Worm (Caenorhabditis elegans): ENCODE data around the gene F58H1.7.

Gene F58H1.7

ce11 chrV:11934848-11935247, 29.8 kb downstream of the F58H1.7 start, which contains the start of gene F58H1.8:
F58H1.8 (plus strand) TSS chrV:11935148.
- TF ChIP-seq mes-2 (tag; optimal IDR thresholded peaks at IDR 0.05; ENCODE audit: poor library complexity, severe bottlenecking) (no peak), lin-13 (GFP tag; optimal IDR thresholded peaks at IDR 0.05) (no peak)

ce11 chrV:11933196-11934028, 31.2 kb downstream of the F58H1.7 start, which contains the start of the genes aman-2 and F58H1.3:
aman-2 (minus strand) TSS chrV:11933246.
F58H1.3 (plus strand) TSS chrV:11933978.
- TF ChIP-seq hmg-1.1 (GFP tag; IDR thresholded peaks at IDR 0.05) (0 out of 2 replicates have a peak, but pooled peaks have one; percentile 21), mep-1 (tag; optimal IDR thresholded peaks at IDR 0.05) (peak; percentile 74), hlh-30 (tag; optimal IDR thresholded peaks at IDR 0.05; ENCODE audit: insufficient read depth) (peak; percentile 20), fkh-10 (GFP tag; optimal IDR thresholded peaks at IDR 0.05) (peak; percentile 47), dve-1 (tag; optimal IDR thresholded peaks at IDR 0.05; ENCODE audit: insufficient read depth) (peak; percentile 9), mdl-1 (tag; optimal IDR thresholded peaks at IDR 0.05) (no peak), mes-2 (tag; optimal IDR thresholded peaks at IDR 0.05; ENCODE audit: poor library complexity, severe bottlenecking) (peak; percentile 65), lin-38 (GFP tag; IDR thresholded peaks at IDR 0.05) (peak; percentile 71), nhr-76 (tag; optimal IDR thresholded peaks at IDR 0.05) (no peak), nhr-6 (tag; optimal IDR thresholded peaks at IDR 0.05) (peak; percentile 19), T20F7.1 (GFP tag; optimal IDR thresholded peaks at IDR 0.05) (peak; percentile 62), lsy-2 (tag; optimal IDR thresholded peaks at IDR 0.05) (peak in 1 of 2 experiments; percentile 68), dpl-1 (GFP tag; optimal IDR thresholded peaks at IDR 0.05) (peak; percentile 27), nhr-28 (tag; optimal IDR thresholded peaks at IDR 0.05) (peak; percentile 50), lin-39 (tag; optimal IDR thresholded peaks at IDR 0.05) (no peak), F49E8.2 (tag; optimal IDR thresholded peaks at IDR 0.05; ENCODE audit: borderline replicate concordance) (no peak), hif-1 (tag; optimal IDR thresholded peaks at IDR 0.05) (peak in 1 of 2 experiments; percentile 77), daf-16 (GFP tag; optimal IDR thresholded peaks at IDR 0.05) (no peak), daf-16 (tag; optimal IDR thresholded peaks at IDR 0.05) (peak; percentile 41), cey-2 (tag; optimal IDR thresholded peaks at IDR 0.05; ENCODE audit: borderline replicate concordance, insufficient read depth) (no peak), snpc-1.2 (GFP tag; IDR thresholded peaks at IDR 0.05) (no peak), unc-130 (GFP tag; optimal IDR thresholded peaks at IDR 0.05) (peak; percentile 62)

ce11 chrV:11929046-11929590, 35.5 kb downstream of the F58H1.7 start, which contains the start of gene F58H1.2:
F58H1.2 (plus strand) TSS chrV:11929096.
- TF ChIP-seq mes-2 (tag; optimal IDR thresholded peaks at IDR 0.05; ENCODE audit: poor library complexity, severe bottlenecking) (no peak), pqm-1 (tag; optimal IDR thresholded peaks at IDR 0.05) (no peak), unc-62 (GFP tag; optimal IDR thresholded peaks at IDR 0.05 in 1 of 2) (peak in 1 of 2 experiments; percentile 93), unc-62 (tag; optimal IDR thresholded peaks at IDR 0.05) (no peak)

- no peak for TF ChIP-seq Y48G9A.11 (GFP tag; IDR thresholded peaks at IDR 0.05)
- no peak for TF ChIP-seq set-16 (GFP tag; IDR thresholded peaks at IDR 0.05)
- no peak for TF ChIP-seq nhr-6 (tag; optimal IDR thresholded peaks at IDR 0.05)
- TF ChIP-seq spr-1 (tag; optimal IDR thresholded peaks at IDR 0.05): no peak
Measured at ce11 chrV:11927346-11927745, 37.3 kb downstream of the F58H1.7 start, which contains the start of gene osm-6. osm-6 (minus strand) TSS chrV:11927446.
